Fruit fly (Drosophila melanogaster) whole organism, prepupa: ENCODE results near the gene rsh.

Experiments used
- Blimp-1 ChIP-seq: fragments of 200-800 bp; sonication (Bioruptor generic); optimal IDR thresholded peaks from 3 replicates; lab custom pipeline; 2017; ENCODE audit warnings: missing biosample characterization, missing genetic modification characterization, mild to moderate bottlenecking, moderate library complexity, missing genetic modification reagents
- CG10669 ChIP-seq: fragments of 200-800 bp; sonication (Bioruptor generic); optimal IDR thresholded peaks from 3 replicates; lab custom pipeline; 2018; ENCODE audit warnings: missing biosample characterization, mild to moderate bottlenecking, missing genetic modification characterization, moderate library complexity
- CG11762 ChIP-seq: fragments of 200-800 bp; sonication (Bioruptor generic); optimal IDR thresholded peaks from 3 replicates; lab custom pipeline; 2016; ENCODE audit warnings: missing biosample characterization, missing genetic modification characterization; ENCODE audit not compliant: insufficient read depth
- CG11902 ChIP-seq: fragments of 200-800 bp; sonication (Bioruptor generic); optimal IDR thresholded peaks from 3 replicates; lab custom pipeline; 2016; ENCODE audit warnings: missing biosample characterization, missing genetic modification characterization
- CG15336 ChIP-seq: fragments of 200-800 bp; sonication (Bioruptor generic); IDR thresholded peaks from 2 replicates; pipeline ENCODE4 v1.3.6; 2022; ENCODE audit warnings: missing biosample characterization, missing genetic modification characterization
- CG1621 ChIP-seq: fragments of 200-800 bp; sonication (Bioruptor generic); optimal IDR thresholded peaks from 3 replicates; lab custom pipeline; 2018; ENCODE audit warnings: missing biosample characterization, mild to moderate bottlenecking, missing genetic modification characterization
- CG16779 ChIP-seq: fragments of 200-800 bp; sonication (Bioruptor generic); optimal IDR thresholded peaks from 3 replicates; lab custom pipeline; 2017; ENCODE audit warnings: missing biosample characterization, mild to moderate bottlenecking, missing genetic modification characterization
- CG32006 ChIP-seq: fragments of 200-800 bp; sonication (Bioruptor generic); optimal IDR thresholded peaks from 3 replicates; lab custom pipeline; 2017; ENCODE audit warnings: missing biosample characterization, mild to moderate bottlenecking, missing genetic modification characterization
- CG34406 ChIP-seq: fragments of 200-800 bp; sonication (Bioruptor generic); optimal IDR thresholded peaks from 3 replicates; lab custom pipeline; 2016; ENCODE audit warnings: missing biosample characterization, missing genetic modification characterization
- CG3919 ChIP-seq: fragments of 200-800 bp; sonication (Bioruptor generic); optimal IDR thresholded peaks from 3 replicates; lab custom pipeline; 2016; ENCODE audit warnings: missing biosample characterization, missing genetic modification characterization
- CG4318 ChIP-seq: fragments of 200-800 bp; sonication (Bioruptor generic); optimal IDR thresholded peaks from 3 replicates; lab custom pipeline; 2017; ENCODE audit warnings: missing biosample characterization, mild to moderate bottlenecking, missing genetic modification characterization
- CG6163 ChIP-seq: fragments of 200-800 bp; sonication (Bioruptor generic); IDR thresholded peaks from 3 replicates; pipeline ENCODE4 v1.3.6; 2022; ENCODE audit warnings: missing biosample characterization, missing genetic modification characterization
- CG6276 ChIP-seq: fragments of 200-800 bp; sonication (Bioruptor generic); optimal IDR thresholded peaks from 2 replicates; lab custom pipeline; 2017; ENCODE audit warnings: missing biosample characterization, mild to moderate bottlenecking, missing genetic modification characterization
- CG6792 ChIP-seq: fragments of 200-800 bp; sonication (Bioruptor generic); optimal IDR thresholded peaks from 3 replicates; lab custom pipeline; 2016; ENCODE audit warnings: missing biosample characterization, missing genetic modification characterization
- CG6808 ChIP-seq: fragments of 200-800 bp; sonication (Bioruptor generic); optimal IDR thresholded peaks from 3 replicates; lab custom pipeline; 2017; ENCODE audit warnings: missing biosample characterization, missing genetic modification characterization, mild to moderate bottlenecking, moderate library complexity, missing genetic modification reagents
- CG6854 ChIP-seq: fragments of 200-800 bp; sonication (Bioruptor generic); optimal IDR thresholded peaks from 2 replicates; lab custom pipeline; 2017; ENCODE audit warnings: missing biosample characterization, mild to moderate bottlenecking, missing genetic modification characterization
- CG7368 ChIP-seq: fragments of 200-800 bp; sonication (Bioruptor generic); optimal IDR thresholded peaks from 3 replicates; lab custom pipeline; 2016; ENCODE audit warnings: missing biosample characterization, missing genetic modification characterization
- CG8632 ChIP-seq: fragments of 200-800 bp; sonication (Bioruptor generic); optimal IDR thresholded peaks from 3 replicates; lab custom pipeline; 2016; ENCODE audit warnings: missing biosample characterization, missing genetic modification characterization
- CG9139 ChIP-seq: fragments of 200-800 bp; sonication (Bioruptor generic); optimal IDR thresholded peaks from 3 replicates; lab custom pipeline; 2017; ENCODE audit warnings: missing biosample characterization, mild to moderate bottlenecking, missing genetic modification characterization
- Eip78C ChIP-seq: fragments of 200-800 bp; sonication (Bioruptor generic); peaks from one replicate; lab custom pipeline; 2016; ENCODE audit warnings: missing biosample characterization, missing genetic modification characterization
- Eip93F ChIP-seq: fragments of 200-800 bp; sonication (Bioruptor generic); optimal IDR thresholded peaks from 2 replicates; lab custom pipeline; 2016; ENCODE audit warnings: missing biosample characterization, mild to moderate bottlenecking, missing genetic modification characterization
- Ets96B ChIP-seq: fragments of 200-800 bp; optimal IDR thresholded peaks from 2 replicates; lab custom pipeline; 2019; ENCODE audit warnings: missing biosample characterization, mild to moderate bottlenecking, missing genetic modification characterization, moderate library complexity
- Gug ChIP-seq: fragments of 200-800 bp; sonication (Bioruptor generic); IDR thresholded peaks from 2 replicates; pipeline ENCODE4 v1.3.6; 2022; ENCODE audit warnings: missing biosample characterization, missing genetic modification characterization
- Hr38 ChIP-seq: sonication (Bioruptor generic); optimal IDR thresholded peaks from 2 replicates; lab custom pipeline; 2016; ENCODE audit warnings: missing biosample characterization, missing genetic modification characterization
- Hr39 ChIP-seq: fragments of 200-800 bp; sonication (Bioruptor generic); optimal IDR thresholded peaks from 2 replicates; lab custom pipeline; 2016; ENCODE audit warnings: missing biosample characterization, missing genetic modification characterization
- Hr4 ChIP-seq: fragments of 200-800 bp; sonication (Bioruptor generic); optimal IDR thresholded peaks from 3 replicates; lab custom pipeline; 2016; ENCODE audit warnings: missing biosample characterization, missing genetic modification characterization
- Smox ChIP-seq: fragments of 200-800 bp; sonication (Bioruptor generic); optimal IDR thresholded peaks from 3 replicates; lab custom pipeline; 2016; ENCODE audit warnings: missing biosample characterization, missing genetic modification characterization
- Sox102F ChIP-seq: fragments of 200-800 bp; sonication (Bioruptor generic); optimal IDR thresholded peaks from 2 replicates; lab custom pipeline; 2016; ENCODE audit warnings: missing biosample characterization, mild to moderate bottlenecking, missing genetic modification characterization
- acj6 ChIP-seq: fragments of 200-800 bp; sonication (Bioruptor generic); optimal IDR thresholded peaks from 3 replicates; lab custom pipeline; 2016; ENCODE audit warnings: missing biosample characterization, missing genetic modification characterization
- cyc ChIP-seq: fragments of 200-800 bp; sonication (Bioruptor generic); optimal IDR thresholded peaks from 3 replicates; lab custom pipeline; 2016; ENCODE audit warnings: missing biosample characterization, missing genetic modification characterization
- eg ChIP-seq: fragments of 200-800 bp; sonication (Bioruptor generic); IDR thresholded peaks from 3 replicates; pipeline ENCODE4 v1.3.6; 2022; ENCODE audit warnings: missing biosample characterization, missing genetic modification characterization
- esn ChIP-seq: fragments of 200-800 bp; sonication (Bioruptor generic); optimal IDR thresholded peaks from 2 replicates; lab custom pipeline; 2016; ENCODE audit warnings: missing biosample characterization, mild to moderate bottlenecking, missing genetic modification characterization, moderate library complexity
- fd59A ChIP-seq: fragments of 200-800 bp; sonication (Bioruptor generic); optimal IDR thresholded peaks from 2 replicates; lab custom pipeline; 2017; ENCODE audit warnings: missing biosample characterization, mild to moderate bottlenecking, missing genetic modification characterization, missing genetic modification reagents
- fd85E ChIP-seq: fragments of 200-800 bp; sonication (Bioruptor generic); optimal IDR thresholded peaks from 3 replicates; lab custom pipeline; 2016; ENCODE audit warnings: missing biosample characterization, missing genetic modification characterization
- fkh ChIP-seq: fragments of 200-800 bp; sonication (Bioruptor generic); optimal IDR thresholded peaks from 3 replicates; lab custom pipeline; 2017; ENCODE audit warnings: missing biosample characterization, mild to moderate bottlenecking, missing genetic modification characterization, moderate library complexity
- lz ChIP-seq: fragments of 200-800 bp; sonication (Bioruptor generic); optimal IDR thresholded peaks from 3 replicates; lab custom pipeline; 2016; ENCODE audit warnings: missing biosample characterization, missing genetic modification characterization
- net ChIP-seq: fragments of 200-800 bp; sonication (Bioruptor generic); optimal IDR thresholded peaks from 3 replicates; lab custom pipeline; 2016; ENCODE audit warnings: missing biosample characterization, missing genetic modification characterization
- pdm3 ChIP-seq: fragments of 200-800 bp; sonication (Bioruptor generic); optimal IDR thresholded peaks from 3 replicates; lab custom pipeline; 2016; ENCODE audit warnings: missing biosample characterization, missing genetic modification characterization
- spab ChIP-seq: fragments of 200-800 bp; sonication (Bioruptor generic); optimal IDR thresholded peaks from 2 replicates; lab custom pipeline; 2017; ENCODE audit warnings: missing biosample characterization, mild to moderate bottlenecking, missing genetic modification characterization, missing genetic modification reagents
- svp ChIP-seq: fragments of 200-800 bp; sonication (Bioruptor generic); peaks from one replicate; lab custom pipeline; 2016; ENCODE audit warnings: missing biosample characterization, missing genetic modification characterization
- topi ChIP-seq: fragments of 200-800 bp; sonication (Bioruptor generic); optimal IDR thresholded peaks from 3 replicates; lab custom pipeline; 2016; ENCODE audit warnings: missing biosample characterization, missing genetic modification characterization

The rsh gene

DNA sequence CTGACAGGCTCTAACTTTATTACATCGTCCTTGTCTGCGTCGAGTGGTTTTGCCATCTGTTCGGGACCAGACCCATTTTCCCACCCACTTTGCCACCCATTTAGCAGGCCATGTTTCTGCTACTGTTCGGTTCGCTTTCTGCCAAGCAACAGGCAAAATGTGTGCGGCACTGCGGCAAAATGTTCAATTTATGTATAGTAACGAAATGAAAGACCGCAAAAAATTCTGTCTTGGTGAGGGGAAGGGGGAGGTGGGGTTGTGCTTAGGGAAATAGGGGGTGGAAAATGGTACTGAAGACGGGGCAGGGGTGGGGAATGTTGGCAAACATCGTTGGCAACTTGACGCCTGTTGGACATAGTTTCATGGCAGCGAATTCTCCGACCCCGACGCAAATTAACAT is 23.9 kb downstream of the rsh start:
- no peak for TF ChIP-seq CG1621
- TF ChIP-seq CG6276 (GFP tag; lab: Kevin White, UChicago), result no peak
- TF ChIP-seq cyc, result no peak
- TF ChIP-seq Hr39, result no peak
- TF ChIP-seq Smox (GFP tag; lab: Kevin White, UChicago), result no peak
- no peak for TF ChIP-seq CG3919 (GFP tag; lab: Kevin White, UChicago)
- TF ChIP-seq Eip93F, result no peak
- no peak for TF ChIP-seq CG11762 (GFP tag; lab: Kevin White, UChicago)
- no peak for TF ChIP-seq CG7368
- no peak for TF ChIP-seq net (GFP tag; lab: Kevin White, UChicago)
- TF ChIP-seq CG6808 (GFP tag; lab: Kevin White, UChicago), result no peak
- TF ChIP-seq CG6792 (GFP tag; lab: Kevin White, UChicago), result no peak
- TF ChIP-seq, all 60 proteins: peak for 0

dm6 chrX:13021898-13022297 is 33.5 kb downstream of the rsh start, which contains the start of gene CG2209:
Gene CG2209, plus strand, starts transcription at chrX:13022198.
- TF ChIP-seq Eip93F (no peak), CG6854 (no peak), CG8632 (GFP tag; lab: Kevin White, UChicago) (no peak), Sox102F (no peak), Blimp-1 (GFP tag; lab: Kevin White, UChicago) (no peak), spab (no peak), pdm3 (GFP tag; lab: Kevin White, UChicago) (no peak)

DNA sequence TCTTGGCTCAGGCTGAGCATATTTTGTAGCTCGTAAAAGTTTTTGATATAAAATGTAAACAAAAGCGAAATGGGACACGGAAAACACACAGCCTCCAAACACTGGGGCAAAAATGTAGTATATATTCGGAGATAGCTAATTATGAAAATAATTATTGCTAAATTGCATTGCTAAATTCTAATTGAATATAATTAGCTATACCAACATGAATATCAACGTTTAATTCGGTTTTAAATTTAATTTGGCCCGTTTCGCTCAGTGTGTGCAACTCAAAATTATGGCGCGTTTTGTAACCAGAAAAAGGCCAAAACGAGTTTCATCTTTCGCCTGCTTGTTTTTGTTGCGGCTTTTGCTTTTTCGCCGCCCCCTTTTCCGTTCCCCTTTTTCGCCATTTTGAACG is 35.4 kb downstream of the rsh start:
- TF ChIP-seq Ets96B (tag; lab: Kevin White, UChicago) (no peak), Eip78C (peak; percentile 69)

DNA sequence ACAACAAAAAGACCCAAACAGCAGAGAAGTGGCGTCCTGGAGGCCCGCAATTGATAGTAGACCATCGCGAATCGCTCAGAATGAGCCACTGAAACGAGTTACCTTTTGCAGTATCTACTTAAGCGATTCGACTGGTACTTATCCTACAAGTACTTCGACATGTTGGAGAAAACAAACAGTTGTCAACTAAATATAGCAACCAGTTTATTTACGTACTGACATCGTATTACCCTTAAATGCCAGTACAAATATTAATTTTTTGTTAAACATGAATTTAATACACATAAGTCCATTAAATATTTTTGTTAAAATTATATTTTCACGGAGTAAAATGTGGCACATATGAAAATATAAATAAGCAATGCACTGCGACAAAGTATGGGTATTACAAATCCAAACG is 66.8 kb downstream of the rsh start, which contains the start of gene CG12715:
TSS of gene CG12715 (minus strand) at position 101 of the 400 bp plus-strand sequence.
- TF ChIP-seq net (GFP tag; lab: Kevin White, UChicago), result no peak
- TF ChIP-seq Blimp-1 (GFP tag; lab: Kevin White, UChicago), result no peak
- no peak for TF ChIP-seq topi (GFP tag; lab: Kevin White, UChicago)
- no peak for TF ChIP-seq CG10669
- no peak for TF ChIP-seq Eip93F
- no peak for TF ChIP-seq fd85E (GFP tag; lab: Kevin White, UChicago)
- no peak for TF ChIP-seq Gug (GFP tag; lab: Robert Waterston, UW)
- no peak for TF ChIP-seq CG6808 (GFP tag; lab: Kevin White, UChicago)
- no peak for TF ChIP-seq Hr38 (GFP tag; lab: Kevin White, UChicago)
- TF ChIP-seq CG9139 (GFP tag; lab: Kevin White, UChicago), result no peak
- no peak for TF ChIP-seq Ets96B (tag; lab: Kevin White, UChicago)
- TF ChIP-seq CG7368, result no peak
- TF ChIP-seq CG16779 (tag; lab: Kevin White, UChicago), result no peak
- no peak for TF ChIP-seq CG3919 (GFP tag; lab: Kevin White, UChicago)
- TF ChIP-seq svp (GFP tag; lab: Kevin White, UChicago), result no peak
- TF ChIP-seq CG11902 (GFP tag; lab: Kevin White, UChicago), result no peak
- no peak for TF ChIP-seq CG34406 (GFP tag; lab: Kevin White, UChicago)

dm6 chrX:13087333-13087828 is 99.0 kb downstream of the rsh start:
- no peak for TF ChIP-seq CG15336 (GFP tag; lab: Robert Waterston, UW)
- no peak for TF ChIP-seq esn (GFP tag; lab: Kevin White, UChicago)
- TF ChIP-seq fkh (GFP tag; lab: Kevin White, UChicago), result peak; percentile 88
- peak; percentile 39 for TF ChIP-seq Hr4
- TF ChIP-seq fd59A, result no peak
- no peak for TF ChIP-seq Ets96B (tag; lab: Kevin White, UChicago)
- TF ChIP-seq CG6276 (GFP tag; lab: Kevin White, UChicago), result peak; percentile 30
- no peak for TF ChIP-seq CG32006 (GFP tag; lab: Kevin White, UChicago)
- TF ChIP-seq CG34406 (GFP tag; lab: Kevin White, UChicago), result no peak
- TF ChIP-seq spab, result no peak
- TF ChIP-seq CG6854, result peak; percentile 45
- TF ChIP-seq CG4318, result no peak
- TF ChIP-seq Eip78C, result peak; percentile 26
- TF ChIP-seq Hr38 (GFP tag; lab: Kevin White, UChicago), result no peak
- TF ChIP-seq lz (GFP tag; lab: Kevin White, UChicago), result peak; percentile 29
- no peak for TF ChIP-seq CG6163
- TF ChIP-seq net (GFP tag; lab: Kevin White, UChicago), result no peak
- no peak for TF ChIP-seq CG11762 (GFP tag; lab: Kevin White, UChicago)
- no peak for TF ChIP-seq cyc
- TF ChIP-seq CG7368, result peak; percentile 14
- TF ChIP-seq acj6, result no peak
- TF ChIP-seq svp (GFP tag; lab: Kevin White, UChicago), result no peak
- TF ChIP-seq CG8632 (GFP tag; lab: Kevin White, UChicago), result peak; percentile 18
- peak; percentile 26; the same call in 1 of the 3 replicates for TF ChIP-seq eg (GFP tag; lab: Robert Waterston, UW)
- no peak for TF ChIP-seq pdm3 (GFP tag; lab: Kevin White, UChicago)
- TF ChIP-seq, all 60 proteins: peak for 9
